Fruit fly (Drosophila melanogaster): ENCODE measurements around the gene CG6683.

DNA sequence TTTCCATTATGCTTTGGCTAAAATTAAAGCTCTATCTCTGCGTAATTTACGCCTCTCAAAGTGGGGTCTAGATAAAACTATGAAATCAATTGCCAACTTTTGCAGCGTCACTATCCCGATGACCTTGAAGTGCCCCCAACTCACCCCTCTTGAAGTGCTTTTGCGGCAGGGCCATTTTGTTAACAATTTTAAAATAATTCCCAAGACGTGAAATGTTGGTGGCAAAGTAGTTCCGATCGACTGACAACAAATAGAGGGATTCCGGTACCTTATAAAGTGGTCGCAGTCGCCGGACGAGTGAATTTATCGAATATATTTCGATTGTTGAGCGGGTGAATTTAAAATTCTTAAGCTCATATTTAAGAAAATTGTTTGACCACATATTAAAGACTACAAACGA is 8.5 kb upstream of the CG6683 start, which contains the start of gene GstO2:
- TF ChIP-seq CG10348 (GFP tag; IDR thresholded peaks at IDR 0.05) (no peak), EcR (GFP tag; optimal IDR thresholded peaks at IDR 0.05) (no peak), CG14655 (GFP tag; optimal IDR thresholded peaks at IDR 0.05) (no peak), CG13204 (GFP tag; optimal IDR thresholded peaks at IDR 0.05) (no peak), CG4496 (GFP tag; IDR thresholded peaks at IDR 0.05) (no peak), CG12605 (GFP tag; IDR thresholded peaks at IDR 0.05) (no peak), fd96Ca (GFP tag; IDR thresholded peaks at IDR 0.05) (no peak), Pif1B (GFP tag; optimal IDR thresholded peaks at IDR 0.05) (no peak), CG8301 (tag; optimal IDR thresholded peaks at IDR 0.05) (no peak), Snoo (tag; optimal IDR thresholded peaks at IDR 0.05) (no peak), CG17806 (tag; optimal IDR thresholded peaks at IDR 0.05) (no peak), gl (tag; optimal IDR thresholded peaks at IDR 0.05) (no peak), CG9948 (tag; optimal IDR thresholded peaks at IDR 0.05) (no peak)

All from whole organism, pupa.